Fruit fly (Drosophila melanogaster): ENCODE measurements around the gene Qtzl.

Qtzl gene

dm6 chr2L:11970853-11971397, 24.6 kb upstream of the Qtzl start (continued):
- no peak for TF ChIP-seq Asciz (GFP tag; optimal IDR thresholded peaks at IDR 0.05)
- TF ChIP-seq CG8765 (GFP tag; IDR thresholded peaks at IDR 0.05), result no peak
- no peak for TF ChIP-seq sr (GFP tag; IDR thresholded peaks at IDR 0.05)
- peak; percentile 88; the same call in 3 of the 4 replicates for TF ChIP-seq chinmo (GFP tag; IDR thresholded peaks at IDR 0.05; ENCODE audit: partially characterized antibody)
- peak; percentile 14 for TF ChIP-seq Fer1 (GFP tag; optimal IDR thresholded peaks at IDR 0.05)
- no peak for TF ChIP-seq Sin3A (optimal IDR thresholded peaks at IDR 0.05)
- no peak for TF ChIP-seq eyg (GFP tag; optimal IDR thresholded peaks at IDR 0.05)
- TF ChIP-seq CTCF (GFP tag; optimal IDR thresholded peaks at IDR 0.05), result no peak
- TF ChIP-seq trem (tag; optimal IDR thresholded peaks at IDR 0.05), result no peak
- TF ChIP-seq CG11504 (tag; optimal IDR thresholded peaks at IDR 0.05), result peak; percentile 16
- TF ChIP-seq CG9797 (GFP tag; optimal IDR thresholded peaks at IDR 0.05), result no peak
- TF ChIP-seq YL-1 (GFP tag; optimal IDR thresholded peaks at IDR 0.05), result no peak
- no peak for TF ChIP-seq CG8089 (GFP tag; optimal IDR thresholded peaks at IDR 0.05)
- peak in 1 of 2 experiments; percentile 77 for TF ChIP-seq tll (GFP tag; optimal IDR thresholded peaks at IDR 0.05)
- TF ChIP-seq seq (GFP tag; IDR thresholded peaks at IDR 0.05), result peak; percentile 38; the same call in 1 of the 2 replicates
- TF ChIP-seq CG42726 (GFP tag; IDR thresholded peaks at IDR 0.05; ENCODE audit: partially characterized antibody), result peak; percentile 19; the same call in 1 of the 2 replicates
- no peak for TF ChIP-seq CG8290 (GFP tag; optimal IDR thresholded peaks at IDR 0.05)
- peak in 1 of 2 experiments; percentile 65 for TF ChIP-seq CG8290 (tag; optimal IDR thresholded peaks at IDR 0.05)
- TF ChIP-seq sug (tag; optimal IDR thresholded peaks at IDR 0.05), result peak; percentile 39
- no peak for TF ChIP-seq D (optimal IDR thresholded peaks at IDR 0.05)
- TF ChIP-seq D (GFP tag; optimal IDR thresholded peaks at IDR 0.05), result no peak
- TF ChIP-seq CG9817 (tag; optimal IDR thresholded peaks at IDR 0.05), result no peak
- no peak for TF ChIP-seq CG8944 (GFP tag; optimal IDR thresholded peaks at IDR 0.05)
- TF ChIP-seq p53 (GFP tag; optimal IDR thresholded peaks at IDR 0.05), result no peak
- 0 out of 3 replicates have a peak, but pooled peaks have one; percentile 51 for TF ChIP-seq CG11456 (GFP tag; IDR thresholded peaks at IDR 0.05)
- no peak for TF ChIP-seq CG10209 (GFP tag; optimal IDR thresholded peaks at IDR 0.05)
- no peak for TF ChIP-seq CG12236 (GFP tag; optimal IDR thresholded peaks at IDR 0.05)
- no peak for TF ChIP-seq mam (GFP tag; optimal IDR thresholded peaks at IDR 0.05)
- TF ChIP-seq ftz-f1 (GFP tag; optimal IDR thresholded peaks at IDR 0.05), result peak; percentile 58
- no peak for TF ChIP-seq Abd-B (GFP tag; optimal IDR thresholded peaks at IDR 0.05)
- no peak for TF ChIP-seq CG17912 (GFP tag; optimal IDR thresholded peaks at IDR 0.05)
- TF ChIP-seq CG11723 (GFP tag; optimal IDR thresholded peaks at IDR 0.05), result no peak
- TF ChIP-seq lbe (GFP tag; optimal IDR thresholded peaks at IDR 0.05), result peak; percentile 49
- no peak for TF ChIP-seq ewg (GFP tag; optimal IDR thresholded peaks at IDR 0.05)
- TF ChIP-seq cato (GFP tag; optimal IDR thresholded peaks at IDR 0.05; ENCODE audit: borderline replicate concordance), result no peak
- no peak for TF ChIP-seq Hand (GFP tag; optimal IDR thresholded peaks at IDR 0.05)
- no peak for TF ChIP-seq Mad (GFP tag; optimal IDR thresholded peaks at IDR 0.05)
- TF ChIP-seq unc-4 (GFP tag; IDR thresholded peaks at IDR 0.05; ENCODE audit: partially characterized antibody), result no peak
- TF ChIP-seq Chrac-16 (GFP tag; optimal IDR thresholded peaks at IDR 0.05), result no peak
- no peak for TF ChIP-seq CG4328 (GFP tag; optimal IDR thresholded peaks at IDR 0.05)
- no peak for TF ChIP-seq twi (tag; optimal IDR thresholded peaks at IDR 0.05)
- peak; percentile 5 for TF ChIP-seq bcd (GFP tag; optimal IDR thresholded peaks at IDR 0.05)
- TF ChIP-seq CG10431 (GFP tag; optimal IDR thresholded peaks at IDR 0.05), result no peak
- no peak for TF ChIP-seq ems (GFP tag; optimal IDR thresholded peaks at IDR 0.05)
- TF ChIP-seq Vsx1 (GFP tag; optimal IDR thresholded peaks at IDR 0.05), result peak; percentile 98
- no peak for TF ChIP-seq H15 (GFP tag; IDR thresholded peaks at IDR 0.05)
- 0 out of 2 replicates have a peak, but pooled peaks have one; percentile 44 for TF ChIP-seq rib (GFP tag; IDR thresholded peaks at IDR 0.05)
- TF ChIP-seq Sox100B (GFP tag; optimal IDR thresholded peaks at IDR 0.05), result no peak
- TF ChIP-seq NC2α (GFP tag; optimal IDR thresholded peaks at IDR 0.05), result no peak
- TF ChIP-seq Myb (GFP tag; optimal IDR thresholded peaks at IDR 0.05), result no peak
- TF ChIP-seq kah (GFP tag; optimal IDR thresholded peaks at IDR 0.05), result no peak
- TF ChIP-seq sens (GFP tag), result no peak

Data from whole organism, embryonic.